Worm (Caenorhabditis elegans) whole organism, L3 larva: ENCODE results near the gene C02F4.5.

Experiments used
- ZK546.5 ChIP-seq: sonication (generic microtip); optimal IDR thresholded peaks from 2 replicates; lab custom pipeline; 2017; ENCODE audit warnings: missing biosample characterization, missing genetic modification characterization
- elt-3 ChIP-seq, 3 experiments: fragments of 150-350 bp in 1 of 3; sonication (generic microtip) in 2 of 3; optimal IDR thresholded peaks; 2 replicates in 2 of 3; 4 replicates in 1 of 3; lab custom pipeline; 2014 to 2017; ENCODE audit warnings: missing biosample characterization in 3 of 3, missing genetic modification characterization in 3 of 3
- lsy-12 ChIP-seq: sonication (generic microtip); optimal IDR thresholded peaks from 2 replicates; lab custom pipeline; 2016; ENCODE audit warnings: mild to moderate bottlenecking, missing genetic modification characterization, missing compliant biosample characterization
- nhr-67 ChIP-seq: fragments of 150-350 bp; optimal IDR thresholded peaks from 2 replicates; lab custom pipeline; 2014; ENCODE audit warnings: missing biosample characterization, missing genetic modification characterization
- zag-1 ChIP-seq: fragments of 150-350 bp; optimal IDR thresholded peaks from 2 replicates; lab custom pipeline; 2014; ENCODE audit warnings: missing biosample characterization, missing genetic modification characterization
- ztf-11 ChIP-seq: fragments of 150-350 bp; optimal IDR thresholded peaks from 2 replicates; lab custom pipeline; 2014; ENCODE audit warnings: missing biosample characterization, missing genetic modification characterization

DNA sequence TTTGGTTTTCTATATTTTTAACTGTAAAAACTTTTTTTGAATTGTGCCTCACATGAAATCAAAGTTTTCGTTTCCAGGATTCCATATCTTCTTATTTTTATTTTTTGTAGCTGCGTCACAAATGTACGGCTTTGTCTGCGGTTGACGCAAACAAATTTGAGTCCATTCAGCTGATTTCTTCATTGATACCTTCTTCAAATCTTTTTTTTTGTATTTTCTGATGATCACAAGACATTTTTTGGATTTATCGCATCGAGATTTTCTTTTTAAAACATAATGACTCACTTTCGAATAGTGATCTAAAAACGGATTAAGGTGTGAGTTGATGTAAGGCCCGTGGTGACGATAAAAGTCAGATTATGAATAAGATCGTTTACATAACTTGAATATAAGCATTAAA, 5.3 kb downstream of the C02F4.5 start:
- TF ChIP-seq lsy-12 (no peak), elt-3 (tag; optimal IDR thresholded peaks at IDR 0.05; lab: Kevin White, UChicago) (no peak), ZK546.5 (tag; lab: Kevin White, UChicago) (no peak), ztf-11 (tag; lab: Kevin White, UChicago) (no peak), nhr-67 (tag; lab: Kevin White, UChicago) (no peak), zag-1 (no peak)
